Worm (Caenorhabditis elegans) whole organism, midembryonic: ENCODE measurements around the gene D1053.4.

Experiments
- T22C8.4 ChIP-seq: fragments of 200-800 bp; sonication (Bioruptor generic); IDR thresholded peaks from 2 replicates; pipeline ENCODE4 v1.3.6; 2022; ENCODE audit warnings: missing genetic modification characterization, missing compliant biosample characterization
- flt-1 ChIP-seq: fragments of 200-800 bp; sonication (Bioruptor generic); IDR thresholded peaks from 2 replicates; pipeline ENCODE4 v1.3.6; 2022; ENCODE audit warnings: missing genetic modification characterization, missing compliant biosample characterization
- ref-1 ChIP-seq: fragments of 200-800 bp; sonication (Bioruptor generic); conservative IDR thresholded peaks from 2 replicates; pipeline ENCODE4 v1.3.6; 2022; ENCODE audit warnings: missing genetic modification reagents, missing genetic modification characterization, missing compliant biosample characterization
- ztf-23 ChIP-seq: fragments of 200-800 bp; sonication (Bioruptor generic); IDR thresholded peaks from 2 replicates; pipeline ENCODE4 v1.3.6; 2022; ENCODE audit warnings: missing genetic modification reagents, missing genetic modification characterization, missing compliant biosample characterization

ce11 chrX:11673063-11673759, 50.4 kb downstream of the D1053.4 start:
- TF ChIP-seq ref-1 (GFP tag; lab: Robert Waterston, UW), result no peak
- TF ChIP-seq T22C8.4, result no peak
- TF ChIP-seq flt-1 (GFP tag; lab: Robert Waterston, UW), result no peak
- no peak for TF ChIP-seq ztf-23
